Worm (Caenorhabditis elegans): Measurements from ENCODE around the gene rexd-1.

DNA sequence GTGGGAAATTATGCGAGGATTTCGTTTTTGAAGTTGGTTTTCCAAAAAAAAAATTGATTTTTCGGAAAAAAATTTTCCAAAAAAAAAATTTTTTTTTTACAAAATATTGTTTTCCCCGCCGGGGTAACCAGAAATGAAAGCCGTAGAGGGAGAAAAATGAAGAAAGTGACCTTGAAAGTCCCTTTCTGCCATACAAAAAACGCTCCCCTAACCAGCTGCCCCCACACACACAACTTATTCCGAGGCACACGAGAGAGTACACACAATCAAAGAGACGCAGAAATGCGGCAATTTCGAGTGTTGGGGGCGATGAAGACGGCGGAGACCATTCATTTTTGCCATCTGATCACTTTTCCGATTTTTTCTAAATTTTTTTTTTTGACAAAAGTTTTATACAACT, 19.6 kb downstream of the rexd-1 start:
- TF ChIP-seq M03D4.4 (tag; optimal IDR thresholded peaks at IDR 0.05) (no peak), mls-2 (tag; optimal IDR thresholded peaks at IDR 0.05) (no peak), tbx-8 (GFP tag; optimal IDR thresholded peaks at IDR 0.05) (no peak), mep-1 (tag; optimal IDR thresholded peaks at IDR 0.05) (no peak), ceh-83 (GFP tag; optimal IDR thresholded peaks at IDR 0.05) (no peak), nhr-76 (tag; optimal IDR thresholded peaks at IDR 0.05) (no peak), ztf-11 (tag; optimal IDR thresholded peaks at IDR 0.05) (no peak), drap-1 (GFP tag; optimal IDR thresholded peaks at IDR 0.05) (no peak)

Measured in whole organism, mixed stage, embryonic.